Worm (Caenorhabditis elegans) whole organism, midembryonic: Measurements from ENCODE around the gene rpl-37.

Source experiments
- flt-1 ChIP-seq: fragments of 200-800 bp; sonication (Bioruptor generic); IDR thresholded peaks from 2 replicates; pipeline ENCODE4 v1.3.6; 2022; ENCODE audit warnings: missing genetic modification characterization, missing compliant biosample characterization
- ztf-23 ChIP-seq: fragments of 200-800 bp; sonication (Bioruptor generic); IDR thresholded peaks from 2 replicates; pipeline ENCODE4 v1.3.6; 2022; ENCODE audit warnings: missing genetic modification reagents, missing genetic modification characterization, missing compliant biosample characterization

- TF ChIP-seq flt-1 (no peak), ztf-23 (GFP tag; lab: Robert Waterston, UW) (no peak)
Measured at ce11 chrIII:3546323-3546722, 17.9 kb downstream of the rpl-37 start, which contains the start of gene C54C6.7.
